Worm (Caenorhabditis elegans) whole organism, late embryonic: Measurements from ENCODE around the gene fbxa-152.

Experiments
- ahr-1 ChIP-seq: sonication (generic microtip); optimal IDR thresholded peaks from 2 replicates; lab custom pipeline; 2016; ENCODE audit warnings: missing genetic modification characterization, missing compliant biosample characterization
- ceh-30 ChIP-seq: fragments of 150-350 bp; optimal IDR thresholded peaks from 2 replicates; lab custom pipeline; 2014; ENCODE audit warnings: missing biosample characterization, missing genetic modification characterization
- dmd-4 ChIP-seq: sonication (generic microtip); optimal IDR thresholded peaks from 2 replicates; lab custom pipeline; 2016; ENCODE audit warnings: borderline replicate concordance, missing genetic modification characterization, missing compliant biosample characterization
- elt-4 ChIP-seq: sonication (generic microtip); optimal IDR thresholded peaks from 2 replicates; lab custom pipeline; 2016; ENCODE audit warnings: missing genetic modification characterization, missing compliant biosample characterization
- fkh-10 ChIP-seq: fragments of 150-350 bp; optimal IDR thresholded peaks from 2 replicates; lab custom pipeline; 2014; ENCODE audit warnings: missing biosample characterization, missing genetic modification reagents, missing genetic modification characterization
- hlh-6 ChIP-seq: sonication (generic microtip); optimal IDR thresholded peaks from 2 replicates; lab custom pipeline; 2016; ENCODE audit warnings: missing genotype, missing genetic modification characterization, missing compliant biosample characterization
- nfya-1 ChIP-seq: sonication (generic microtip); optimal IDR thresholded peaks from 2 replicates; lab custom pipeline; 2017; ENCODE audit warnings: missing genetic modification characterization, mild to moderate bottlenecking, missing compliant biosample characterization, antibody characterized with exemption, moderate library complexity
- nhr-11 ChIP-seq: fragments of 150-350 bp; optimal IDR thresholded peaks from 2 replicates; lab custom pipeline; 2014; ENCODE audit warnings: missing biosample characterization, missing genetic modification characterization
- nhr-232 ChIP-seq: sonication (generic microtip); optimal IDR thresholded peaks from 2 replicates; lab custom pipeline; 2016; ENCODE audit warnings: missing genetic modification characterization, missing compliant biosample characterization
- pqm-1 ChIP-seq: sonication (generic microtip); optimal IDR thresholded peaks from 2 replicates; lab custom pipeline; 2016; ENCODE audit warnings: missing genetic modification characterization, missing compliant biosample characterization
- sox-4 ChIP-seq: sonication (generic microtip); optimal IDR thresholded peaks from 2 replicates; lab custom pipeline; 2017; ENCODE audit warnings: mild to moderate bottlenecking, missing genetic modification characterization, inconsistent platforms, missing compliant biosample characterization
- ttx-3 ChIP-seq: sonication (generic microtip); optimal IDR thresholded peaks from 2 replicates; lab custom pipeline; 2016; ENCODE audit warnings: missing genetic modification reagents, missing genetic modification characterization, missing compliant biosample characterization
- unc-3 ChIP-seq, 2 experiments: fragments of 200-800 bp in 1 of 2; sonication (Bioruptor generic) in 1 of 2; sonication (generic microtip) in 1 of 2; conservative IDR thresholded peaks in 1 of 2; optimal IDR thresholded peaks in 1 of 2; 2 replicates each; pipeline versions ENCODE4 v1.3.6 to Lab custom; 2016 to 2022; ENCODE audit warnings: missing compliant biosample characterization in 2 of 2, missing genetic modification characterization in 2 of 2, missing genetic modification reagents in 1 of 2

DNA sequence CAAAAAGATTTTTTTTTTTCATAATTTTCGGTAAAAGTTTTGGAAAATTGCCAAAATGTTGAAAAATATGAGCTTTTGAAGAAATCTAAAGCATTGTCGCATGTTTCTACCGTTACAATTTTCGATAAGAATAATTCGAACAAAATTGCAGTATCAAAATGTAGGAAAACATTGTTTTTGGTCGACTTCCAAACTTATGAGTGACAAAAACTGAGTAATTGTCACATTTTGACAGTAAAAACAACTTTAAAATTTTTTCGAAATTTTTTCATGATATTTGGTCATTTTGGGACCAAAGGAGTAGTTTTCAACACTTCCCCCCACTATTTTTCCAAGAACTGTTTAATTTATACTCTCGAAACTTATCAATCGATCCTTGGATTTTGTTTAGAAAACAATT, 7.6 kb downstream of the fbxa-152 start, which contains the start of gene fbxa-139:
- TF ChIP-seq ttx-3 (tag; lab: Kevin White, UChicago) (no peak), nhr-11 (no peak), fkh-10 (GFP tag; lab: Kevin White, UChicago) (no peak), ahr-1 (tag; lab: Kevin White, UChicago) (no peak), unc-3 (GFP tag; conservative IDR thresholded peaks at IDR 0.05; lab: Robert Waterston, UW) (no peak), unc-3 (tag; optimal IDR thresholded peaks at IDR 0.05; lab: Kevin White, UChicago) (no peak), nfya-1 (tag; lab: Kevin White, UChicago) (no peak), pqm-1 (tag; lab: Kevin White, UChicago) (no peak), ceh-30 (tag; lab: Kevin White, UChicago) (no peak), sox-4 (tag; lab: Kevin White, UChicago) (no peak), elt-4 (tag; lab: Kevin White, UChicago) (no peak), dmd-4 (tag; lab: Kevin White, UChicago) (no peak), hlh-6 (no peak), nhr-232 (no peak)
